Fruit fly (Drosophila melanogaster) whole organism, pupa: ENCODE data around the gene hng2.

Experiments
- CG10348 ChIP-seq: fragments of 200-800 bp; sonication (Bioruptor generic); IDR thresholded peaks from 2 replicates; pipeline ENCODE4 v1.3.6; 2022; ENCODE audit warnings: missing biosample characterization, missing genetic modification characterization
- CG12605 ChIP-seq: fragments of 200-800 bp; sonication (Bioruptor generic); IDR thresholded peaks from 2 replicates; pipeline ENCODE4 v1.3.6; 2022; ENCODE audit warnings: missing biosample characterization, missing genetic modification characterization
- CG13204 ChIP-seq: fragments of 200-800 bp; sonication (Bioruptor generic); optimal IDR thresholded peaks from 2 replicates; lab custom pipeline; 2018; ENCODE audit warnings: missing biosample characterization, mild to moderate bottlenecking, missing genetic modification characterization, moderate library complexity
- CG14655 ChIP-seq: fragments of 200-800 bp; sonication (Bioruptor generic); optimal IDR thresholded peaks from 3 replicates; lab custom pipeline; 2017; ENCODE audit warnings: mild to moderate bottlenecking, missing biosample characterization, missing genetic modification reagents, missing genetic modification characterization
- CG15710 ChIP-seq: fragments of 200-800 bp; sonication (Bioruptor generic); optimal IDR thresholded peaks from 2 replicates; lab custom pipeline; 2018; ENCODE audit warnings: missing biosample characterization, mild to moderate bottlenecking, missing genetic modification characterization, moderate library complexity
- CG17806 ChIP-seq: fragments of 200-800 bp; sonication (Bioruptor generic); optimal IDR thresholded peaks from 2 replicates; lab custom pipeline; 2018; ENCODE audit warnings: missing biosample characterization, mild to moderate bottlenecking, missing genetic modification characterization, moderate library complexity
- CG32121 ChIP-seq: fragments of 200-800 bp; sonication (Bioruptor generic); IDR thresholded peaks from 2 replicates; pipeline ENCODE4 v1.3.6; 2022; ENCODE audit warnings: missing biosample characterization, missing genetic modification characterization
- CG34367 ChIP-seq: fragments of 200-800 bp; sonication (Bioruptor generic); optimal IDR thresholded peaks from 2 replicates; lab custom pipeline; 2018; ENCODE audit warnings: missing biosample characterization, mild to moderate bottlenecking, missing genetic modification characterization
- CG4496 ChIP-seq: fragments of 200-800 bp; sonication (Bioruptor generic); IDR thresholded peaks from 3 replicates; pipeline ENCODE4 v1.3.6; 2022; ENCODE audit warnings: missing biosample characterization, missing genetic modification characterization
- CG8159 ChIP-seq: fragments of 200-800 bp; sonication (Bioruptor generic); optimal IDR thresholded peaks from 3 replicates; lab custom pipeline; 2018; ENCODE audit warnings: missing biosample characterization, mild to moderate bottlenecking, missing genetic modification characterization, moderate library complexity
- CG8301 ChIP-seq: fragments of 200-800 bp; sonication (Bioruptor generic); optimal IDR thresholded peaks from 2 replicates; lab custom pipeline; 2018; ENCODE audit warnings: missing biosample characterization, mild to moderate bottlenecking, missing genetic modification characterization
- CG9948 ChIP-seq: fragments of 200-800 bp; sonication (Bioruptor generic); optimal IDR thresholded peaks from 2 replicates; lab custom pipeline; 2018; ENCODE audit warnings: missing biosample characterization, mild to moderate bottlenecking, missing genetic modification characterization, moderate library complexity
- D1 ChIP-seq: fragments of 200-800 bp; sonication (Bioruptor generic); optimal IDR thresholded peaks from 2 replicates; lab custom pipeline; 2018; ENCODE audit warnings: missing biosample characterization, mild to moderate bottlenecking, missing genetic modification characterization, moderate library complexity
- EcR ChIP-seq: fragments of 200-800 bp; sonication (Bioruptor generic); optimal IDR thresholded peaks from 3 replicates; lab custom pipeline; 2019; ENCODE audit warnings: missing biosample characterization, missing genetic modification characterization, mild to moderate bottlenecking, moderate library complexity, missing genetic modification reagents
- Ets98B ChIP-seq: fragments of 200-800 bp; sonication (Bioruptor generic); IDR thresholded peaks from 2 replicates; pipeline ENCODE4 v1.3.6; 2022; ENCODE audit warnings: missing biosample characterization, missing genetic modification characterization
- Pif1A ChIP-seq: fragments of 200-800 bp; sonication (Bioruptor generic); optimal IDR thresholded peaks from 3 replicates; lab custom pipeline; 2016; ENCODE audit warnings: missing biosample characterization, missing genetic modification characterization
- Pif1B ChIP-seq: fragments of 200-800 bp; sonication (Bioruptor generic); optimal IDR thresholded peaks from 3 replicates; lab custom pipeline; 2016; ENCODE audit warnings: missing biosample characterization, missing genetic modification characterization
- Snoo ChIP-seq: fragments of 200-800 bp; sonication (Bioruptor generic); optimal IDR thresholded peaks from 3 replicates; lab custom pipeline; 2017; ENCODE audit warnings: missing biosample characterization, mild to moderate bottlenecking, missing genetic modification characterization, inconsistent platforms
- fd96Ca ChIP-seq: fragments of 200-800 bp; sonication (Bioruptor generic); IDR thresholded peaks from 3 replicates; pipeline ENCODE4 v1.3.6; 2022; ENCODE audit warnings: missing biosample characterization, missing genetic modification characterization
- gl ChIP-seq: fragments of 200-800 bp; sonication (Bioruptor generic); optimal IDR thresholded peaks from 2 replicates; lab custom pipeline; 2018; ENCODE audit warnings: missing biosample characterization, mild to moderate bottlenecking, missing genetic modification characterization
- rn ChIP-seq: fragments of 200-800 bp; sonication (Bioruptor generic); IDR thresholded peaks from 2 replicates; pipeline ENCODE4 v1.3.6; 2022; ENCODE audit warnings: missing biosample characterization, missing genetic modification characterization

hng2 gene

dm6 chr3R:8847096-8847639, 41.0 kb downstream of the hng2 start:
- TF ChIP-seq CG13204 (GFP tag; lab: Kevin White, UChicago) (no peak), CG8159 (tag; lab: Kevin White, UChicago) (peak; percentile 70), rn (GFP tag; lab: Robert Waterston, UW) (0 out of 2 replicates have a peak, but pooled peaks have one; percentile 52), EcR (no peak), Snoo (tag; lab: Kevin White, UChicago) (no peak), CG14655 (GFP tag; lab: Kevin White, UChicago) (peak; percentile 41), CG12605 (no peak), gl (tag; lab: Kevin White, UChicago) (no peak), CG4496 (peak; percentile 65; the same call in 2 of the 3 replicates), Pif1B (GFP tag; lab: Kevin White, UChicago) (peak; percentile 45), fd96Ca (no peak; the same call in 2 of the 3 replicates), CG9948 (tag; lab: Kevin White, UChicago) (peak; percentile 55), Pif1A (GFP tag; lab: Kevin White, UChicago) (peak; percentile 63), CG32121 (GFP tag; lab: Robert Waterston, UW) (peak; percentile 44; the same call in 1 of the 2 replicates), Ets98B (GFP tag; lab: Robert Waterston, UW) (peak; percentile 60; the same call in 1 of the 2 replicates), D1 (no peak), CG15710 (peak; percentile 65), CG17806 (peak; percentile 59), CG8301 (peak; percentile 36), CG10348 (no peak), CG34367 (tag; lab: Kevin White, UChicago) (peak; percentile 51)

- TF ChIP-seq Ets98B (GFP tag; lab: Robert Waterston, UW) (no peak), Pif1A (GFP tag; lab: Kevin White, UChicago) (no peak), fd96Ca (no peak), CG34367 (tag; lab: Kevin White, UChicago) (no peak), CG10348 (no peak), Pif1B (GFP tag; lab: Kevin White, UChicago) (no peak), D1 (no peak), rn (GFP tag; lab: Robert Waterston, UW) (no peak)
Observed at dm6 chr3R:8848190-8848589, 42.1 kb downstream of the hng2 start.

- TF ChIP-seq CG17806 (peak; percentile 69), Pif1B (GFP tag; lab: Kevin White, UChicago) (peak; percentile 31), CG4496 (peak; percentile 81), gl (tag; lab: Kevin White, UChicago) (no peak), fd96Ca (no peak), CG8159 (tag; lab: Kevin White, UChicago) (peak; percentile 65), rn (GFP tag; lab: Robert Waterston, UW) (no peak), CG32121 (GFP tag; lab: Robert Waterston, UW) (peak; percentile 72; the same call in 1 of the 2 replicates), CG15710 (peak; percentile 60), CG10348 (no peak), EcR (no peak), Pif1A (GFP tag; lab: Kevin White, UChicago) (peak; percentile 62), CG8301 (peak; percentile 65), Ets98B (GFP tag; lab: Robert Waterston, UW) (peak; percentile 60), CG9948 (tag; lab: Kevin White, UChicago) (peak; percentile 60), CG12605 (0 out of 2 replicates have a peak, but pooled peaks have one; percentile 31), Snoo (tag; lab: Kevin White, UChicago) (no peak), CG13204 (GFP tag; lab: Kevin White, UChicago) (no peak), CG34367 (tag; lab: Kevin White, UChicago) (peak; percentile 55), CG14655 (GFP tag; lab: Kevin White, UChicago) (peak; percentile 68), D1 (no peak)
Observed at dm6 chr3R:8849373-8850228, 43.5 kb downstream of the hng2 start.

dm6 chr3R:8850616-8851015, 44.5 kb downstream of the hng2 start:
- TF ChIP-seq CG34367 (tag; lab: Kevin White, UChicago): no peak
- TF ChIP-seq CG8159 (tag; lab: Kevin White, UChicago): no peak
- no peak for TF ChIP-seq Snoo (tag; lab: Kevin White, UChicago)
- no peak for TF ChIP-seq D1
- TF ChIP-seq gl (tag; lab: Kevin White, UChicago): no peak

- TF ChIP-seq CG8301: no peak
- peak; percentile 24 for TF ChIP-seq Pif1A (GFP tag; lab: Kevin White, UChicago)
- no peak for TF ChIP-seq rn (GFP tag; lab: Robert Waterston, UW)
- TF ChIP-seq CG13204 (GFP tag; lab: Kevin White, UChicago): no peak
- no peak for TF ChIP-seq CG12605
- TF ChIP-seq Snoo (tag; lab: Kevin White, UChicago): peak; percentile 13
- TF ChIP-seq CG9948 (tag; lab: Kevin White, UChicago): no peak
- no peak for TF ChIP-seq CG15710
- no peak for TF ChIP-seq EcR
- no peak for TF ChIP-seq Ets98B (GFP tag; lab: Robert Waterston, UW)
- TF ChIP-seq CG32121 (GFP tag; lab: Robert Waterston, UW): peak; percentile 44; the same call in 1 of the 2 replicates
- no peak for TF ChIP-seq CG10348
- TF ChIP-seq CG4496: no peak
- peak; percentile 4 for TF ChIP-seq CG8159 (tag; lab: Kevin White, UChicago)
- no peak for TF ChIP-seq Pif1B (GFP tag; lab: Kevin White, UChicago)
- no peak for TF ChIP-seq gl (tag; lab: Kevin White, UChicago)
- TF ChIP-seq CG14655 (GFP tag; lab: Kevin White, UChicago): no peak
- TF ChIP-seq CG34367 (tag; lab: Kevin White, UChicago): no peak
- TF ChIP-seq CG17806: peak; percentile 19
- no peak for TF ChIP-seq D1
- TF ChIP-seq fd96Ca: no peak
- TF ChIP-seq, all 21 proteins: peak for 5
Observed at dm6 chr3R:8853197-8853596, 47.1 kb downstream of the hng2 start.
